Fruit fly (Drosophila melanogaster) whole organism, embryonic: ENCODE data around the gene CG9133.
A peak's percentile ranks its signal among the peaks of the same experiment; 100 is the strongest.

Experiments used
- Ada2b ChIP-seq: fragments of 200-800 bp; sonication (Bioruptor generic); IDR thresholded peaks from 2 replicates; pipeline ENCODE4 v1.3.6; 2022; ENCODE audit warnings: missing biosample characterization, missing genetic modification characterization
- Atf6 ChIP-seq: fragments of 200-800 bp; sonication (Bioruptor generic); IDR thresholded peaks from 2 replicates; pipeline ENCODE4 v1.3.6; 2022; ENCODE audit warnings: missing biosample characterization, missing genetic modification characterization
- CG10209 ChIP-seq: fragments of 200-800 bp; sonication (Bioruptor generic); optimal IDR thresholded peaks from 3 replicates; lab custom pipeline; 2017; ENCODE audit warnings: missing biosample characterization, mild to moderate bottlenecking, missing genetic modification characterization, missing genetic modification reagents
- CG10321 ChIP-seq: fragments of 200-800 bp; sonication (Bioruptor generic); IDR thresholded peaks from 2 replicates; pipeline ENCODE4 v1.3.6; 2022; ENCODE audit warnings: missing biosample characterization, missing genetic modification characterization
- CG12104 ChIP-seq: fragments of 200-800 bp; sonication (Bioruptor generic); optimal IDR thresholded peaks from 3 replicates; lab custom pipeline; 2016; ENCODE audit warnings: missing biosample characterization, missing genetic modification characterization
- CG13894 ChIP-seq: fragments of 200-800 bp; sonication (Bioruptor generic); optimal IDR thresholded peaks from 3 replicates; lab custom pipeline; 2018; ENCODE audit warnings: missing biosample characterization, mild to moderate bottlenecking, missing genetic modification characterization, moderate library complexity
- CG14860 ChIP-seq: fragments of 200-800 bp; sonication (Bioruptor generic); IDR thresholded peaks from 3 replicates; pipeline ENCODE4 v1.3.6; 2022; ENCODE audit warnings: missing biosample characterization, missing genetic modification characterization; ENCODE audit not compliant: partially characterized antibody
- CG1603 ChIP-seq: fragments of 200-800 bp; sonication (Bioruptor generic); optimal IDR thresholded peaks from 2 replicates; lab custom pipeline; 2019; ENCODE audit warnings: missing biosample characterization, mild to moderate bottlenecking, missing genetic modification characterization, moderate library complexity
- CG17361 ChIP-seq: fragments of 200-800 bp; sonication (Bioruptor generic); IDR thresholded peaks from 3 replicates; pipeline ENCODE4 v1.3.6; 2022; ENCODE audit warnings: missing biosample characterization, missing genetic modification characterization
- CG31441 ChIP-seq: fragments of 200-800 bp; sonication (Bioruptor generic); IDR thresholded peaks from 2 replicates; pipeline ENCODE4 v1.3.6; 2022; ENCODE audit warnings: missing biosample characterization, missing genetic modification characterization
- CG3726 ChIP-seq: fragments of 200-800 bp; sonication (Bioruptor generic); IDR thresholded peaks from 3 replicates; pipeline ENCODE4, ENCODE4 v1.3.6; 2022; ENCODE audit warnings: missing biosample characterization, missing genetic modification characterization
- CG4328 ChIP-seq: fragments of 200-800 bp; sonication (Bioruptor generic); optimal IDR thresholded peaks from 3 replicates; lab custom pipeline; 2017; ENCODE audit warnings: missing biosample characterization, missing genetic modification reagents, missing genetic modification characterization
- CG6765 ChIP-seq: fragments of 200-800 bp; sonication (Bioruptor generic); optimal IDR thresholded peaks from 3 replicates; lab custom pipeline; 2017; ENCODE audit warnings: missing biosample characterization, mild to moderate bottlenecking, missing genetic modification characterization
- CoRest ChIP-seq: fragments of 200-800 bp; sonication (Bioruptor generic); optimal IDR thresholded peaks from 3 replicates; lab custom pipeline; 2018; ENCODE audit warnings: missing biosample characterization, mild to moderate bottlenecking, missing genetic modification characterization, moderate library complexity
- Dip2 ChIP-seq: fragments of 200-800 bp; sonication (Bioruptor generic); IDR thresholded peaks from 2 replicates; pipeline ENCODE4 v1.3.6; 2022; ENCODE audit warnings: missing biosample characterization, missing genetic modification characterization
- Dll ChIP-seq: fragments of 200-800 bp; sonication (Bioruptor generic); IDR thresholded peaks from 4 replicates; pipeline ENCODE4 v1.3.6; 2022; ENCODE audit warnings: missing biosample characterization, missing genetic modification characterization; ENCODE audit not compliant: partially characterized antibody
- Dref ChIP-seq: fragments of 200-800 bp; sonication (Bioruptor generic); IDR thresholded peaks from 2 replicates; pipeline ENCODE4 v1.3.6; 2022; ENCODE audit warnings: missing biosample characterization, missing genetic modification characterization
- Ets65A ChIP-seq: fragments of 200-800 bp; sonication (Bioruptor generic); peaks from one replicate; lab custom pipeline; 2016; ENCODE audit warnings: missing biosample characterization, missing genetic modification characterization
- HHEX ChIP-seq: fragments of 200-800 bp; sonication (Bioruptor generic); optimal IDR thresholded peaks from 3 replicates; lab custom pipeline; 2017; ENCODE audit warnings: missing biosample characterization, mild to moderate bottlenecking, missing genetic modification characterization, missing genetic modification reagents
- Hmx ChIP-seq: fragments of 200-800 bp; sonication (Bioruptor generic); optimal IDR thresholded peaks from 2 replicates; lab custom pipeline; 2016; ENCODE audit warnings: missing biosample characterization, missing genetic modification characterization
- Hr78 ChIP-seq, 2 experiments: fragments of 200-800 bp in 1 of 2; fragments of >200 bp in 1 of 2; sonication (Bioruptor generic) in 1 of 2; optimal IDR thresholded peaks; 2 replicates each; lab custom pipeline; 2017 to 2019; ENCODE audit warnings: missing biosample characterization in 2 of 2, missing genetic modification characterization in 2 of 2, mild to moderate bottlenecking in 1 of 2, moderate library complexity in 1 of 2
- Lpt ChIP-seq: fragments of >200 bp; optimal IDR thresholded peaks from 2 replicates; lab custom pipeline; 2018; ENCODE audit warnings: missing biosample characterization, missing genetic modification characterization
- MBD-R2 ChIP-seq: fragments of 200-800 bp; sonication (Bioruptor generic); IDR thresholded peaks from 2 replicates; pipeline ENCODE4 v1.3.6; 2022; ENCODE audit warnings: missing biosample characterization, missing genetic modification characterization
- Meics ChIP-seq: fragments of 200-800 bp; sonication (Bioruptor generic); optimal IDR thresholded peaks from 2 replicates; lab custom pipeline; 2017; ENCODE audit warnings: missing biosample characterization, mild to moderate bottlenecking, missing genetic modification characterization
- NC2β ChIP-seq: fragments of 200-800 bp; sonication (Bioruptor generic); optimal IDR thresholded peaks from 2 replicates; lab custom pipeline; 2016; ENCODE audit warnings: missing biosample characterization, missing genetic modification characterization
- NfI ChIP-seq: fragments of 200-800 bp; sonication (Bioruptor generic); optimal IDR thresholded peaks from 3 replicates; lab custom pipeline; 2018; ENCODE audit warnings: missing biosample characterization, mild to moderate bottlenecking, missing genetic modification characterization, moderate library complexity
- Optix ChIP-seq: fragments of 200-800 bp; sonication (Bioruptor generic); IDR thresholded peaks from 3 replicates; pipeline ENCODE4 v1.3.6; 2022; ENCODE audit warnings: missing biosample characterization, missing genetic modification characterization
- Poxn ChIP-seq: fragments of 200-800 bp; sonication (Bioruptor generic); IDR thresholded peaks from 2 replicates; pipeline ENCODE4 v1.3.6; 2022; ENCODE audit warnings: missing biosample characterization, missing genetic modification characterization
- Sin3A ChIP-seq: fragments of >200 bp; optimal IDR thresholded peaks from 2 replicates; lab custom pipeline; 2018
- Sox100B ChIP-seq: fragments of 200-800 bp; sonication (Bioruptor generic); optimal IDR thresholded peaks from 3 replicates; lab custom pipeline; 2018; ENCODE audit warnings: missing biosample characterization, mild to moderate bottlenecking, missing genetic modification characterization
- al ChIP-seq: fragments of 200-800 bp; sonication (Bioruptor generic); IDR thresholded peaks from 2 replicates; pipeline ENCODE4 v1.3.6; 2022; ENCODE audit warnings: missing biosample characterization, missing genetic modification characterization
- bigmax ChIP-seq: fragments of 200-800 bp; sonication (Bioruptor generic); optimal IDR thresholded peaks from 2 replicates; lab custom pipeline; 2018; ENCODE audit warnings: missing biosample characterization, mild to moderate bottlenecking, missing genetic modification characterization
- cad ChIP-seq: fragments of >200 bp; optimal IDR thresholded peaks from 2 replicates; lab custom pipeline; 2017; ENCODE audit warnings: missing biosample characterization, missing genetic modification characterization
- caup ChIP-seq: fragments of 200-800 bp; sonication (Bioruptor generic); optimal IDR thresholded peaks from 3 replicates; lab custom pipeline; 2017; ENCODE audit warnings: missing biosample characterization, mild to moderate bottlenecking, missing genetic modification characterization, moderate library complexity; ENCODE audit not compliant: severe bottlenecking
- dimm ChIP-seq: fragments of 200-800 bp; sonication (Bioruptor generic); IDR thresholded peaks from 2 replicates; pipeline ENCODE4 v1.3.6; 2022; ENCODE audit warnings: missing biosample characterization, missing genetic modification characterization
- dmrt99B ChIP-seq: fragments of 200-800 bp; sonication (Bioruptor generic); optimal IDR thresholded peaks from 2 replicates; lab custom pipeline; 2018; ENCODE audit warnings: missing biosample characterization, mild to moderate bottlenecking, missing genetic modification characterization, moderate library complexity
- eyg ChIP-seq: fragments of 200-800 bp; sonication (Bioruptor generic); optimal IDR thresholded peaks from 3 replicates; lab custom pipeline; 2016; ENCODE audit warnings: missing biosample characterization, missing genetic modification characterization
- fd102C ChIP-seq: fragments of 200-800 bp; sonication (Bioruptor generic); optimal IDR thresholded peaks from 2 replicates; lab custom pipeline; 2018; ENCODE audit warnings: missing biosample characterization, mild to moderate bottlenecking, missing genetic modification characterization, moderate library complexity
- fu2 ChIP-seq: fragments of 200-800 bp; sonication (Bioruptor generic); optimal IDR thresholded peaks from 2 replicates; lab custom pipeline; 2016; ENCODE audit warnings: missing biosample characterization, missing genetic modification characterization
- gem ChIP-seq: fragments of 200-800 bp; sonication (Bioruptor generic); optimal IDR thresholded peaks from 2 replicates; lab custom pipeline; 2019; ENCODE audit warnings: missing biosample characterization, mild to moderate bottlenecking, missing genetic modification characterization, moderate library complexity
- gro ChIP-seq: fragments of 200-800 bp; sonication (Bioruptor generic); optimal IDR thresholded peaks from 2 replicates; lab custom pipeline; 2016; ENCODE audit warnings: missing biosample characterization, missing genetic modification characterization
- hkb ChIP-seq, 2 experiments: fragments of 200-800 bp in 1 of 2; fragments of >200 bp in 1 of 2; sonication (Bioruptor generic) in 1 of 2; IDR thresholded peaks in 1 of 2; optimal IDR thresholded peaks in 1 of 2; 2 replicates each; pipeline versions ENCODE4 v1.3.6 to Lab custom; 2017 to 2022; ENCODE audit warnings: missing biosample characterization in 1 of 2, missing genetic modification characterization in 1 of 2
- nom ChIP-seq: fragments of 200-800 bp; sonication (Bioruptor generic); optimal IDR thresholded peaks from 2 replicates; lab custom pipeline; 2017; ENCODE audit warnings: missing biosample characterization, missing genetic modification characterization, mild to moderate bottlenecking, moderate library complexity, missing genetic modification reagents
- pita ChIP-seq: fragments of 200-800 bp; sonication (Bioruptor generic); optimal IDR thresholded peaks from 2 replicates; lab custom pipeline; 2017; ENCODE audit warnings: missing biosample characterization, mild to moderate bottlenecking, missing genetic modification characterization
- prd ChIP-seq, 3 experiments: fragments of >200 bp in 2 of 3; fragments of 200-800 bp in 1 of 3; sonication (Bioruptor generic) in 1 of 3; optimal IDR thresholded peaks in 2 of 3; IDR thresholded peaks in 1 of 3; 2 replicates in 2 of 3; 3 replicates in 1 of 3; pipeline versions ENCODE4 v1.3.6 to Lab custom; 2017 to 2022; ENCODE audit warnings: missing biosample characterization in 1 of 3, missing genetic modification characterization in 1 of 3
- rib ChIP-seq: fragments of 200-800 bp; sonication (Bioruptor generic); IDR thresholded peaks from 2 replicates; pipeline ENCODE4 v1.3.6; 2022; ENCODE audit warnings: missing biosample characterization, missing genetic modification characterization
- seq ChIP-seq: fragments of 200-800 bp; sonication (Bioruptor generic); IDR thresholded peaks from 2 replicates; pipeline ENCODE4 v1.3.6; 2022; ENCODE audit warnings: missing biosample characterization, missing genetic modification characterization
- so ChIP-seq: fragments of 200-800 bp; sonication (Bioruptor generic); IDR thresholded peaks from 3 replicates; pipeline ENCODE4 v1.3.6; 2022; ENCODE audit warnings: missing biosample characterization, missing genetic modification characterization
- z ChIP-seq: fragments of 200-800 bp; sonication (Bioruptor generic); IDR thresholded peaks from 3 replicates; pipeline ENCODE4 v1.3.6; 2022; ENCODE audit warnings: missing biosample characterization, missing genetic modification characterization

Gene CG9133

dm6 chr3L:1300076-1300635 lies 48.3 kb downstream of the CG9133 start (continued):
- TF ChIP-seq pita (GFP tag; lab: Kevin White, UChicago) = no peak
- TF ChIP-seq Atf6 = peak; percentile 77
- no peak for TF ChIP-seq Lpt (GFP tag; lab: Kevin White, UChicago)
- no peak for TF ChIP-seq bigmax (GFP tag; lab: Kevin White, UChicago)
- TF ChIP-seq CG13894 = peak; percentile 23
- TF ChIP-seq Dll (GFP tag; lab: Robert Waterston, UW) = no peak
- TF ChIP-seq CG6765 (GFP tag; lab: Kevin White, UChicago) = peak; percentile 20
- TF ChIP-seq HHEX (GFP tag; lab: Kevin White, UChicago) = peak; percentile 73
- TF ChIP-seq CG10209 (GFP tag; lab: Kevin White, UChicago) = peak; percentile 79
- no peak for TF ChIP-seq Sin3A (lab: Kevin White, UChicago)
- TF ChIP-seq Meics (GFP tag; lab: Kevin White, UChicago) = peak; percentile 80
- no peak; the same call in 1 of the 2 replicates for TF ChIP-seq rib (GFP tag; lab: Robert Waterston, UW)
- TF ChIP-seq Optix (GFP tag; lab: Robert Waterston, UW) = no peak; the same call in 2 of the 3 replicates
- TF ChIP-seq CG1603 = peak; percentile 31
- no peak for TF ChIP-seq prd (optimal IDR thresholded peaks at IDR 0.05; lab: Kevin White, UChicago)
- peak; percentile 89 for TF ChIP-seq prd (GFP tag; IDR thresholded peaks at IDR 0.05; lab: Robert Waterston, UW)
- TF ChIP-seq gem (tag; lab: Kevin White, UChicago) = peak; percentile 92
- TF ChIP-seq Ets65A (GFP tag; lab: Kevin White, UChicago) = no peak
- peak; percentile 39 for TF ChIP-seq nom (GFP tag; lab: Kevin White, UChicago)
- TF ChIP-seq caup = peak; percentile 77
- TF ChIP-seq Dip2 (GFP tag; lab: Robert Waterston, UW) = no peak
- TF ChIP-seq Sox100B (GFP tag; lab: Kevin White, UChicago) = no peak
- TF ChIP-seq Hr78 (GFP tag; optimal IDR thresholded peaks at IDR 0.05; lab: Kevin White, UChicago) = peak in 1 of 2 experiments; percentile 70
- peak; percentile 63 for TF ChIP-seq al
- peak; percentile 52; the same call in 1 of the 2 replicates for TF ChIP-seq seq (GFP tag; lab: Robert Waterston, UW)
- TF ChIP-seq CG17361 = peak; percentile 94
- 0 out of 2 replicates have a peak, but pooled peaks have one; percentile 46 for TF ChIP-seq MBD-R2 (GFP tag; lab: Robert Waterston, UW)
- TF ChIP-seq CG3726 (GFP tag; lab: Robert Waterston, UW) = 0 out of 3 replicates have a peak, but pooled peaks have one; percentile 47
- no peak for TF ChIP-seq Dref (GFP tag; lab: Robert Waterston, UW)
- TF ChIP-seq CG4328 (GFP tag; lab: Kevin White, UChicago) = peak; percentile 84
- 0 out of 2 replicates have a peak, but pooled peaks have one; percentile 9 for TF ChIP-seq CG10321 (GFP tag; lab: Robert Waterston, UW)
- no peak for TF ChIP-seq cad (GFP tag; lab: Kevin White, UChicago)
- no peak for TF ChIP-seq CG14860 (GFP tag; lab: Robert Waterston, UW)
- peak; percentile 97 for TF ChIP-seq CG31441
- TF ChIP-seq NfI (GFP tag; lab: Kevin White, UChicago) = peak; percentile 72
- no peak for TF ChIP-seq dimm (GFP tag; lab: Robert Waterston, UW)
- TF ChIP-seq so (GFP tag; lab: Robert Waterston, UW) = no peak; the same call in none of the 3 replicates
- TF ChIP-seq Ada2b (GFP tag; lab: Robert Waterston, UW) = no peak
- no peak for TF ChIP-seq z (GFP tag; lab: Robert Waterston, UW)
- no peak for TF ChIP-seq Poxn (GFP tag; lab: Robert Waterston, UW)
- peak; percentile 41 for TF ChIP-seq fd102C
- TF ChIP-seq hkb (optimal IDR thresholded peaks at IDR 0.05; lab: Kevin White, UChicago) = no peak
- TF ChIP-seq hkb (GFP tag; IDR thresholded peaks at IDR 0.05; lab: Robert Waterston, UW) = peak; percentile 90
- TF ChIP-seq dmrt99B = peak; percentile 84
- peak; percentile 88 for TF ChIP-seq CoRest (tag; lab: Kevin White, UChicago)
- peak; percentile 19 for TF ChIP-seq NC2β (GFP tag; lab: Kevin White, UChicago)
- TF ChIP-seq gro (GFP tag; lab: Kevin White, UChicago) = no peak
- no peak for TF ChIP-seq Hmx (GFP tag; lab: Kevin White, UChicago)
- peak; percentile 60 for TF ChIP-seq CG12104 (GFP tag; lab: Kevin White, UChicago)
- no peak for TF ChIP-seq eyg
- no peak for TF ChIP-seq fu2 (GFP tag; lab: Kevin White, UChicago)
